Worm (Caenorhabditis elegans) whole organism, mixed stage, embryonic: ENCODE results near the gene T20D4.12.
"Not testable (repeated sequence)": the region's sequence is repeated elsewhere in the genome, so short reads cannot be mapped to it uniquely, and the experiment has no call there.

ENCODE experiments used
- bed-3 ChIP-seq: fragments of 200-800 bp; sonication (Bioruptor generic); optimal IDR thresholded peaks from 3 replicates; lab custom pipeline; 2018; ENCODE audit warnings: mild to moderate bottlenecking, missing genetic modification characterization, moderate library complexity, missing compliant biosample characterization
- elt-3 ChIP-seq: fragments of 150-350 bp; optimal IDR thresholded peaks from 2 replicates; lab custom pipeline; 2014; ENCODE audit warnings: missing biosample characterization, missing genetic modification characterization
- nhr-237 ChIP-seq: fragments of 150-350 bp; optimal IDR thresholded peaks from 2 replicates; lab custom pipeline; 2014; ENCODE audit warnings: missing biosample characterization, missing genetic modification characterization
- unc-39 ChIP-seq: fragments of 150-350 bp; optimal IDR thresholded peaks from 2 replicates; lab custom pipeline; 2014; ENCODE audit warnings: missing biosample characterization, missing genetic modification characterization
- unc-62 ChIP-seq: fragments of 150-350 bp; optimal IDR thresholded peaks from 2 replicates; lab custom pipeline; 2014; ENCODE audit warnings: missing biosample characterization, missing genetic modification reagents, missing genetic modification characterization
- ztf-11 ChIP-seq: fragments of 150-350 bp; optimal IDR thresholded peaks from 2 replicates; lab custom pipeline; 2014; ENCODE audit warnings: missing biosample characterization, missing genetic modification characterization

DNA sequence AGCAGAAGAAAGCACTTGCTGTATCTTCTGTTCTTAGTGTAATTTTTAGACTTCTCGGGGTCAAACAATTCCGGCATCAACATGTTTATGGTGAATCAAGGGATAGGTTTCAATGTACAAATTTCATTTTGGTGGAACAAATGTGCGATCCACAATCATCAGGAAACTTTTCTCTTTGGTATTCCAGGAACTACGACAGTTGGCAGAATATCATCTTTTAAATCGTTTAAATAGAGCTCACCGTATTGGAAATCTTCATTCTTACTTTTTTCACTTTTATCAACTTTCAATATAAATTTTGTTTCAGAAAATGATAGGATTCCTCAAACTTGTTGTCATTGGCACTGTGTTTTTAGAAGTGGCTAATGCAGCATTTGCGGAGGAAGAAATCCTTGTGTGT, at the start of gene T20D4.12:
- not testable (repeated sequence) for TF ChIP-seq unc-39 (tag; lab: Kevin White, UChicago); elt-3 (tag; lab: Kevin White, UChicago); bed-3 (GFP tag; lab: Kevin White, UChicago); unc-62 (GFP tag; lab: Kevin White, UChicago); nhr-237 (tag; lab: Kevin White, UChicago); ztf-11 (tag; lab: Kevin White, UChicago)
